Worm (Caenorhabditis elegans): ENCODE data around the gene T04F3.3.

T04F3.3 gene

DNA sequence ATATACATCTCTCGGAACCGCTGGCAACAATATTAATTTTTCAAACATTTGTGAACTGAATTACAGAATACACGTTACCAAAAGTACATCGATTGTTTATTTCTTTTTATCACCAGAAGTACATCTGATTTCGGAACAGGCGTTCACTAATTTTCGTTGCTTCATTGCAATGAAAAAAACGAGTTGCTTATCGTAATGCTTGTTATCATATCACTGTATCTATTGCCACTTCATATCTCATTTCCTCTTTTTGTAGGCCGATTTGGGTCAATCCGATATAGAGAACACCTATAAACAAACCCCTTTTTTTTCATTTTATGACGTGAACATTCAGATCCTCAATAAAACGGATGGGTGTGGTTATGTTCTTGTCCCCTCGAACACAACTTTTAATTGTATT lies 21.4 kb upstream of the T04F3.3 start:
- TF ChIP-seq ref-1 (GFP tag; conservative IDR thresholded peaks at IDR 0.05) (no peak), ztf-23 (GFP tag; IDR thresholded peaks at IDR 0.05) (no peak), flt-1 (GFP tag; IDR thresholded peaks at IDR 0.05) (no peak), tab-1 (GFP tag; IDR thresholded peaks at IDR 0.05) (no peak)

DNA sequence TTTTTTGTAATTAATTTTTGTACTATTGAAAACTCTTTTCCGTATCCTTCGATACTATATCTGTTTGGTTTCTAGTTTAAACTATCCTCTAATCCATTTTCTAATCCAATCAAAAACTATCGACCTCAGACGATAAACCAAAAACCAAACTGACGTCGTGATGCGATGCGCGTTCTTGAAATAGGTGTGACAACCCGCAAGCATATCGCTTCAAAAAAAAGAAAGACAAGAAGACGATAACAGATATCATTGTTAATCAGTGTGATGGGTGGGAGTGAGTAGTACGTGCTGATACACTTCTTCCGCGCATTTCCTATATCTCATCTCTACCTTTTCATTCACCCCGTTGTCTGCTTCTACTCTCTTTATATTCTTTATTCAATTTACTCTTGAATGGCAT lies 18.9 kb upstream of the T04F3.3 start, which contains the start of gene T04F3.1:
Gene T04F3.1, plus strand, starts transcription at position 246 of the 400 bp plus-strand sequence.
- TF ChIP-seq med-1 (GFP tag; optimal IDR thresholded peaks at IDR 0.05; ENCODE audit: insufficient read depth) = no peak
- no peak for TF ChIP-seq klf-2 (GFP tag; conservative IDR thresholded peaks at IDR 0.05)
- no peak for TF ChIP-seq ztf-23 (GFP tag; IDR thresholded peaks at IDR 0.05)
- no peak for TF ChIP-seq tab-1 (GFP tag; IDR thresholded peaks at IDR 0.05)
- TF ChIP-seq cog-1 (tag; optimal IDR thresholded peaks at IDR 0.05) = no peak
- TF ChIP-seq flt-1 (GFP tag; IDR thresholded peaks at IDR 0.05) = no peak
- TF ChIP-seq ztf-29 (GFP tag; IDR thresholded peaks at IDR 0.05) = no peak
- no peak for TF ChIP-seq T22C8.4 (GFP tag; IDR thresholded peaks at IDR 0.05)
- no peak for TF ChIP-seq ref-1 (GFP tag; conservative IDR thresholded peaks at IDR 0.05)

DNA sequence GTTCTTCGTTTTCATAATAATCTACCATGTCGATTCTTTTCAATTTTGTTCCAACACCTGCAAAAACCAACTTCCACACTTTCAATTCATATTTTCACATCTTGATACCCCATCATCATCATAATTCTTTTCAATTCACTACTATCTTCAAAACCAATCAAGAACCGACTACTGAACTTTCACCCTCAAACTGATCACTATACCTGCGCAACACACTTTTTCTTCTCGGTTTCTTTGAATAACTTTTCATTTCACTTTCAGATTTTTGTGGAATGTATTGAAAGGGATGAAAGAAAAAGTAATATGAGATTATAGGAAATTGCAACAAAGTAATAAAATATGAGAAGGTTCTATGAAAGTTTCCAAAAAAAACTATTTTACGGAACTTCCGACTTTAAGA lies 17.7 kb upstream of the T04F3.3 start:
- TF ChIP-seq ztf-29 (GFP tag; IDR thresholded peaks at IDR 0.05) = no peak
- no peak for TF ChIP-seq flt-1 (GFP tag; IDR thresholded peaks at IDR 0.05)
- TF ChIP-seq klf-2 (GFP tag; conservative IDR thresholded peaks at IDR 0.05) = no peak
- TF ChIP-seq cog-1 (tag; optimal IDR thresholded peaks at IDR 0.05) = no peak
- TF ChIP-seq T22C8.4 (GFP tag; IDR thresholded peaks at IDR 0.05) = no peak
- TF ChIP-seq tab-1 (GFP tag; IDR thresholded peaks at IDR 0.05) = no peak
- no peak for TF ChIP-seq ref-1 (GFP tag; conservative IDR thresholded peaks at IDR 0.05)
- no peak for TF ChIP-seq ztf-23 (GFP tag; IDR thresholded peaks at IDR 0.05)
- TF ChIP-seq med-1 (GFP tag; optimal IDR thresholded peaks at IDR 0.05; ENCODE audit: insufficient read depth) = no peak

DNA sequence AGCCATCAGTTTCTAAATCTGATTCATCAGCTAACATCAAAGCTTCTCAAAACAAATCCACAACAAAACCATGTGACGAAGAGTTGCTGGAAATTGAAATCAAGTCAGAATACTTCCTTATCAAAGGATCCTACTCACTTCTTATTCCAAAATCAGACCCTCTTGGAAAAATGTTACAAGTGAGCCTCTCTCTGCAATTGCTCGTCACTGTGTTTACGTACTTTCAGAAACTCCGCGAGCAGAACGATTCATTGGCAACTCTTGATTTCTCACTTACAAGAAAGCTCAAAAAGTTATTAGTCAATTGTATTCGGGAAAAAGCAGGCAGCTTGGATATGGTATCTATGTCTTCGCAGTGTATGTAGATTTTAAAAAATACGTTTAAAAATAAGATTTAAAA lies 7.3 kb upstream of the T04F3.3 start:
- TF ChIP-seq cog-1 (tag; optimal IDR thresholded peaks at IDR 0.05) (no peak), ztf-23 (GFP tag; IDR thresholded peaks at IDR 0.05) (no peak), ref-1 (GFP tag; conservative IDR thresholded peaks at IDR 0.05) (no peak), T22C8.4 (GFP tag; IDR thresholded peaks at IDR 0.05) (no peak), ztf-29 (GFP tag; IDR thresholded peaks at IDR 0.05) (no peak), klf-2 (GFP tag; conservative IDR thresholded peaks at IDR 0.05) (no peak), med-1 (GFP tag; optimal IDR thresholded peaks at IDR 0.05; ENCODE audit: insufficient read depth) (no peak), tab-1 (GFP tag; IDR thresholded peaks at IDR 0.05) (no peak), flt-1 (GFP tag; IDR thresholded peaks at IDR 0.05) (no peak)

- TF ChIP-seq tab-1 (GFP tag; IDR thresholded peaks at IDR 0.05) = no peak
- no peak for TF ChIP-seq ztf-23 (GFP tag; IDR thresholded peaks at IDR 0.05)
- TF ChIP-seq ref-1 (GFP tag; conservative IDR thresholded peaks at IDR 0.05) = no peak
- TF ChIP-seq T22C8.4 (GFP tag; IDR thresholded peaks at IDR 0.05) = no peak
- TF ChIP-seq med-1 (GFP tag; optimal IDR thresholded peaks at IDR 0.05; ENCODE audit: insufficient read depth) = no peak
- no peak for TF ChIP-seq klf-2 (GFP tag; conservative IDR thresholded peaks at IDR 0.05)
- TF ChIP-seq ztf-29 (GFP tag; IDR thresholded peaks at IDR 0.05) = no peak
- TF ChIP-seq cog-1 (tag; optimal IDR thresholded peaks at IDR 0.05) = no peak
- TF ChIP-seq flt-1 (GFP tag; IDR thresholded peaks at IDR 0.05) = no peak
Measured at ce11 chrV:11755848-11756247, 2.9 kb upstream of the T04F3.3 start.

DNA sequence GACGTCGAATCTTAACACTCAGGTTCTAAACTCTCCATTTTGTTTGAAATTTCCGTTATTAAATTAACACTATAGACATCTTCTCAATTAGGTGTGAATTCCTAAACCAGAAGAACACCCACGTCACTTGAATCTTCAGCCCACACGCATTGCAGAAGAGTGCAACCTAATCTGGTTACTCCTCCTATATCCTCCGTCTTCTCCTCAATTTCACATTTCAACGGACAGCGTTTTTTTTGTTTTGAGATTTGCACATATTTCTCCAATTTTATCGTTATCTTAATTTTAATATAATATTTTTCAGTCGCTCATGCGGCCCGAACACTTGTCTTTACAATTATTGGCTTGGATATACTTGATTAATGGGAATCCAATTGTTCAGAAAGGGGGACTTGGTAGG lies 1.4 kb upstream of the T04F3.3 start, which contains the start of gene smoc-1:
Gene smoc-1, plus strand, starts transcription at position 301 of the 400 bp plus-strand sequence.
- no peak for TF ChIP-seq ztf-23 (GFP tag; IDR thresholded peaks at IDR 0.05)
- TF ChIP-seq ref-1 (GFP tag; conservative IDR thresholded peaks at IDR 0.05) = no peak
- TF ChIP-seq ztf-29 (GFP tag; IDR thresholded peaks at IDR 0.05) = no peak
- no peak for TF ChIP-seq tab-1 (GFP tag; IDR thresholded peaks at IDR 0.05)
- TF ChIP-seq klf-2 (GFP tag; conservative IDR thresholded peaks at IDR 0.05) = no peak
- TF ChIP-seq T22C8.4 (GFP tag; IDR thresholded peaks at IDR 0.05) = no peak
- TF ChIP-seq flt-1 (GFP tag; IDR thresholded peaks at IDR 0.05) = no peak
- no peak for TF ChIP-seq cog-1 (tag; optimal IDR thresholded peaks at IDR 0.05)
- TF ChIP-seq med-1 (GFP tag; optimal IDR thresholded peaks at IDR 0.05; ENCODE audit: insufficient read depth) = no peak

- TF ChIP-seq tab-1 (GFP tag; IDR thresholded peaks at IDR 0.05) (no peak), ztf-23 (GFP tag; IDR thresholded peaks at IDR 0.05) (no peak), flt-1 (GFP tag; IDR thresholded peaks at IDR 0.05) (no peak), ref-1 (GFP tag; conservative IDR thresholded peaks at IDR 0.05) (no peak), cog-1 (tag; optimal IDR thresholded peaks at IDR 0.05) (no peak), klf-2 (GFP tag; conservative IDR thresholded peaks at IDR 0.05) (no peak), med-1 (GFP tag; optimal IDR thresholded peaks at IDR 0.05; ENCODE audit: insufficient read depth) (no peak), ztf-29 (GFP tag; IDR thresholded peaks at IDR 0.05) (no peak), T22C8.4 (GFP tag; IDR thresholded peaks at IDR 0.05) (no peak)
Measured at ce11 chrV:11760371-11760770, 1.6 kb downstream of the T04F3.3 start, which contains the start of gene T04F3.5. Gene T04F3.5, plus strand, starts transcription at chrV:11760671.

ce11 chrV:11762863-11763262 lies 4.1 kb downstream of the T04F3.3 start, which contains the start of gene T04F3.4:
Gene T04F3.4, minus strand, starts transcription at chrV:11763049.
- no peak for TF ChIP-seq tab-1 (GFP tag; IDR thresholded peaks at IDR 0.05)
- TF ChIP-seq ztf-23 (GFP tag; IDR thresholded peaks at IDR 0.05) = no peak
- no peak for TF ChIP-seq cog-1 (tag; optimal IDR thresholded peaks at IDR 0.05)
- no peak for TF ChIP-seq T22C8.4 (GFP tag; IDR thresholded peaks at IDR 0.05)
- no peak for TF ChIP-seq ztf-29 (GFP tag; IDR thresholded peaks at IDR 0.05)
- TF ChIP-seq ref-1 (GFP tag; conservative IDR thresholded peaks at IDR 0.05) = no peak

ce11 chrV:11764373-11764954 lies 5.7 kb downstream of the T04F3.3 start, which contains the start of the genes F55A11.1 and syx-5:
Gene F55A11.1, minus strand, starts transcription at chrV:11764385.
Gene syx-5, plus strand, starts transcription at chrV:11764904.
- no peak for TF ChIP-seq tab-1 (GFP tag; IDR thresholded peaks at IDR 0.05)
- peak; percentile 62 for TF ChIP-seq cog-1 (tag; optimal IDR thresholded peaks at IDR 0.05)

ce11 chrV:11767028-11767427 lies 8.3 kb downstream of the T04F3.3 start, which contains the start of gene sel-11:
Gene sel-11, plus strand, starts transcription at chrV:11767328.
- TF ChIP-seq ztf-23 (GFP tag; IDR thresholded peaks at IDR 0.05) (no peak), ref-1 (GFP tag; conservative IDR thresholded peaks at IDR 0.05) (no peak), klf-2 (GFP tag; conservative IDR thresholded peaks at IDR 0.05) (no peak), tab-1 (GFP tag; IDR thresholded peaks at IDR 0.05) (no peak), ztf-29 (GFP tag; IDR thresholded peaks at IDR 0.05) (no peak), cog-1 (tag; optimal IDR thresholded peaks at IDR 0.05) (no peak), T22C8.4 (GFP tag; IDR thresholded peaks at IDR 0.05) (no peak), med-1 (GFP tag; optimal IDR thresholded peaks at IDR 0.05; ENCODE audit: insufficient read depth) (no peak), flt-1 (GFP tag; IDR thresholded peaks at IDR 0.05) (no peak)
